Fruit fly (Drosophila melanogaster): Measurements from ENCODE around the gene Mt2.

The Mt2 gene

DNA sequence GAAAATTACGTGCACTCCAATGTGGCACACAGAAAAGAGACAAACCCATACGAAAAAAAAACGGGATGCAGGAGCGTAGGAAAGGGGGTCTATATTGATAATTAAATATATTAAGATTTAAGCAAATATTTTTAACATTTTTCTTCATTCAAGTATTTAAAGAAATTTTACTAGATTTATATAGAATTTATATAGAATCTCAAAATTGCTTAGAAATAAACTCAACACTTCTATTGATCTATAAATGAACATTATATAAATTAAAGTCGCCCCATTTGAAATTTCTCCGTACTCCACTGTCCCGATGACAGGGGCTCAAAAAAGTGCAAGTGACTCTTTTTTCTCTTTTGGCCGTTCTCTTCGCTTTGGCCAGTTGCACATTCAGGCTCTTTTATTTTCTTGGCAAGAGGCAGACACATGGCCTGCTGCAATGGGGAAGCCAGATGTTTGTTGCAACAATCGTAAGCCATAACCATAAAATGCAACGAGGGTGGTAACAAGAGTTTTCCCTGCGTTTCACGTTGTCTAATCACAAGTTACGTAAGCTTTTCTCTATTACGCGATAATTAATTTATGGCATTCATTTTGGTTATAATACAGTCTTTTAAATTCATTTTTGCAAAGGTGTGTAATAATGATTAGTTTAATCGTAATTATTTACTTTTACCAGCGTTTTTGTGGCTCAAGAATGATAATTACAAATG is 30.5 kb upstream of the Mt2 start (continued):
- TF ChIP-seq CG6276 (GFP tag; optimal IDR thresholded peaks at IDR 0.05) (peak; percentile 97), CG34406 (GFP tag; optimal IDR thresholded peaks at IDR 0.05) (peak; percentile 90), lz (GFP tag; optimal IDR thresholded peaks at IDR 0.05) (peak; percentile 66), CG3919 (GFP tag; optimal IDR thresholded peaks at IDR 0.05) (peak; percentile 93), Sox15 (GFP tag; optimal IDR thresholded peaks at IDR 0.05) (peak; percentile 66), CG32006 (GFP tag; optimal IDR thresholded peaks at IDR 0.05) (peak; percentile 100), CG6163 (GFP tag; IDR thresholded peaks at IDR 0.05) (peak; percentile 91), Blimp-1 (GFP tag; optimal IDR thresholded peaks at IDR 0.05) (peak; percentile 97), Sox14 (GFP tag; optimal IDR thresholded peaks at IDR 0.05) (peak; percentile 82), CG3032 (tag; optimal IDR thresholded peaks at IDR 0.05) (peak; percentile 94), CG16779 (tag; optimal IDR thresholded peaks at IDR 0.05) (peak; percentile 91), CG6792 (GFP tag; optimal IDR thresholded peaks at IDR 0.05) (peak; percentile 87), Hr39 (GFP tag; optimal IDR thresholded peaks at IDR 0.05) (peak; percentile 41), vri (GFP tag; optimal IDR thresholded peaks at IDR 0.05) (peak; percentile 10), CG31627 (GFP tag; optimal IDR thresholded peaks at IDR 0.05) (peak; percentile 36), dsx (GFP tag; optimal IDR thresholded peaks at IDR 0.05; ENCODE audit: poor library complexity, severe bottlenecking) (peak; percentile 91), ss (GFP tag; optimal IDR thresholded peaks at IDR 0.05) (peak; percentile 91 to 92), pdm3 (GFP tag; optimal IDR thresholded peaks at IDR 0.05) (peak; percentile 84), CG10631 (GFP tag; optimal IDR thresholded peaks at IDR 0.05) (peak; percentile 94), CG11902 (GFP tag; optimal IDR thresholded peaks at IDR 0.05) (peak; percentile 70), CG8632 (GFP tag; optimal IDR thresholded peaks at IDR 0.05) (peak; percentile 89), Eip93F (GFP tag; optimal IDR thresholded peaks at IDR 0.05) (peak; percentile 75), CG10669 (GFP tag; optimal IDR thresholded peaks at IDR 0.05) (peak; percentile 85), net (GFP tag; optimal IDR thresholded peaks at IDR 0.05) (peak; percentile 93), CG6808 (GFP tag; optimal IDR thresholded peaks at IDR 0.05) (peak; percentile 90), CG6854 (GFP tag; optimal IDR thresholded peaks at IDR 0.05) (peak; percentile 69), OdsH (GFP tag; optimal IDR thresholded peaks at IDR 0.05) (peak; percentile 95), CG8119 (GFP tag; IDR thresholded peaks at IDR 0.05) (peak; percentile 99), spab (GFP tag; optimal IDR thresholded peaks at IDR 0.05) (peak; percentile 87), Sox102F (GFP tag; optimal IDR thresholded peaks at IDR 0.05) (peak; percentile 83), Hr4 (GFP tag; optimal IDR thresholded peaks at IDR 0.05) (peak; percentile 94), esn (GFP tag; optimal IDR thresholded peaks at IDR 0.05) (peak; percentile 87), CG11762 (GFP tag; optimal IDR thresholded peaks at IDR 0.05; ENCODE audit: insufficient read depth) (peak; percentile 88), topi (GFP tag; optimal IDR thresholded peaks at IDR 0.05) (peak; percentile 71), CG15336 (GFP tag; IDR thresholded peaks at IDR 0.05) (peak; percentile 98), Eip75B (GFP tag; optimal IDR thresholded peaks at IDR 0.05) (peak; percentile 82), dac (GFP tag; optimal IDR thresholded peaks at IDR 0.05) (peak; percentile 98), salr (GFP tag; optimal IDR thresholded peaks at IDR 0.05) (peak; percentile 55 to 98)

DNA sequence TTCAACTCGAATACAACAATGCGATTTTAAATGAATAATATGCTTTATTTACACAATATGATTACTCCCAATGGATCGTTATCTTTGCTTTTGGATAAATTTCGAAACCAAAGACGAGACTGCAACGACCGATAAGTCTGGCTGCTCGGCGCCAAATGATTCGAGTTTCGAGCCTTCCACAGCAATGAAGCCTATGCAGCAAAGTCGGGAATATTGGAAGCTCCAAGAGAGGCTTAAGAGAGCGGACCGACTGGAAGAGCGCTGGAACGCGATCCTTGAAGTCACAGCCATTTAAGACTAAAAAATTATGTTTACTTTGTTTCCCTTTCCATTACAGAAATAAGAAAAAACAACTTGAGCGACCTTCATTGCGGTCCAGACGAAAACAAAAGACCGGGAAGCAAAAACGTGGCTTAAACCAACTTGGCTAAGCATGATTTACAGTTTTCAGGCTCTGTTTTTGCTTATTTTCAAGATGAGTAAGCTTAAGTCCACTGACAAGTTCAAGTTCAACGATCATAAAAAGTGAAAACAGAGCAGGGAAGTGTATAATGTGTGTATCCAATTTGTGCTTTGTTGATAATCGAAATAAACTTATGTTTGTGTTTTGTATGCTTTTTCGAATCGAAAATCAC is 29.6 kb upstream of the Mt2 start, which contains the start of gene firl:
Gene firl, minus strand, starts transcription at position 159 of the 635 bp plus-strand sequence.
- TF ChIP-seq CG6163 (GFP tag; IDR thresholded peaks at IDR 0.05), result no peak
- TF ChIP-seq Eip93F (GFP tag; optimal IDR thresholded peaks at IDR 0.05), result no peak
- no peak for TF ChIP-seq cyc (GFP tag; optimal IDR thresholded peaks at IDR 0.05)
- TF ChIP-seq dsx (GFP tag; optimal IDR thresholded peaks at IDR 0.05; ENCODE audit: poor library complexity, severe bottlenecking), result peak; percentile 78
- no peak for TF ChIP-seq acj6 (GFP tag; optimal IDR thresholded peaks at IDR 0.05)
- no peak for TF ChIP-seq Sox14 (GFP tag; optimal IDR thresholded peaks at IDR 0.05)
- no peak for TF ChIP-seq CG9139 (GFP tag; optimal IDR thresholded peaks at IDR 0.05)
- TF ChIP-seq Hr4 (GFP tag; optimal IDR thresholded peaks at IDR 0.05), result no peak
- TF ChIP-seq OdsH (GFP tag; optimal IDR thresholded peaks at IDR 0.05), result no peak
- TF ChIP-seq fd85E (GFP tag; optimal IDR thresholded peaks at IDR 0.05), result no peak
- TF ChIP-seq Eip78C (GFP tag), result peak; percentile 2
- no peak for TF ChIP-seq CG11902 (GFP tag; optimal IDR thresholded peaks at IDR 0.05)
- no peak for TF ChIP-seq lz (GFP tag; optimal IDR thresholded peaks at IDR 0.05)
- no peak for TF ChIP-seq spab (GFP tag; optimal IDR thresholded peaks at IDR 0.05)
- peak; percentile 39 to 61 for TF ChIP-seq ss (GFP tag; optimal IDR thresholded peaks at IDR 0.05)
- TF ChIP-seq fd59A (GFP tag; optimal IDR thresholded peaks at IDR 0.05), result no peak
- no peak for TF ChIP-seq CG11294 (GFP tag; IDR thresholded peaks at IDR 0.05)
- no peak for TF ChIP-seq Eip75B (GFP tag; optimal IDR thresholded peaks at IDR 0.05)
- no peak for TF ChIP-seq Hr39 (GFP tag; optimal IDR thresholded peaks at IDR 0.05)
- peak; percentile 88 for TF ChIP-seq CG6808 (GFP tag; optimal IDR thresholded peaks at IDR 0.05)
- no peak for TF ChIP-seq net (GFP tag; optimal IDR thresholded peaks at IDR 0.05)
- no peak for TF ChIP-seq fkh (GFP tag; optimal IDR thresholded peaks at IDR 0.05)
- no peak for TF ChIP-seq CG6854 (GFP tag; optimal IDR thresholded peaks at IDR 0.05)
- no peak for TF ChIP-seq achi (GFP tag; optimal IDR thresholded peaks at IDR 0.05)

Data from whole organism, prepupa.